Fruit fly (Drosophila melanogaster) whole organism, pupa: Measurements from ENCODE around the gene Nt5a.

ENCODE experiments used
- CG10348 ChIP-seq: fragments of 200-800 bp; sonication (Bioruptor generic); IDR thresholded peaks from 2 replicates; pipeline ENCODE4 v1.3.6; 2022; ENCODE audit warnings: missing biosample characterization, missing genetic modification characterization
- CG12605 ChIP-seq: fragments of 200-800 bp; sonication (Bioruptor generic); IDR thresholded peaks from 2 replicates; pipeline ENCODE4 v1.3.6; 2022; ENCODE audit warnings: missing biosample characterization, missing genetic modification characterization
- CG13204 ChIP-seq: fragments of 200-800 bp; sonication (Bioruptor generic); optimal IDR thresholded peaks from 2 replicates; lab custom pipeline; 2018; ENCODE audit warnings: missing biosample characterization, mild to moderate bottlenecking, missing genetic modification characterization, moderate library complexity
- CG14655 ChIP-seq: fragments of 200-800 bp; sonication (Bioruptor generic); optimal IDR thresholded peaks from 3 replicates; lab custom pipeline; 2017; ENCODE audit warnings: mild to moderate bottlenecking, missing biosample characterization, missing genetic modification reagents, missing genetic modification characterization
- CG15710 ChIP-seq: fragments of 200-800 bp; sonication (Bioruptor generic); optimal IDR thresholded peaks from 2 replicates; lab custom pipeline; 2018; ENCODE audit warnings: missing biosample characterization, mild to moderate bottlenecking, missing genetic modification characterization, moderate library complexity
- CG17806 ChIP-seq: fragments of 200-800 bp; sonication (Bioruptor generic); optimal IDR thresholded peaks from 2 replicates; lab custom pipeline; 2018; ENCODE audit warnings: missing biosample characterization, mild to moderate bottlenecking, missing genetic modification characterization, moderate library complexity
- CG32121 ChIP-seq: fragments of 200-800 bp; sonication (Bioruptor generic); IDR thresholded peaks from 2 replicates; pipeline ENCODE4 v1.3.6; 2022; ENCODE audit warnings: missing biosample characterization, missing genetic modification characterization
- CG34367 ChIP-seq: fragments of 200-800 bp; sonication (Bioruptor generic); optimal IDR thresholded peaks from 2 replicates; lab custom pipeline; 2018; ENCODE audit warnings: missing biosample characterization, mild to moderate bottlenecking, missing genetic modification characterization
- CG4496 ChIP-seq: fragments of 200-800 bp; sonication (Bioruptor generic); IDR thresholded peaks from 3 replicates; pipeline ENCODE4 v1.3.6; 2022; ENCODE audit warnings: missing biosample characterization, missing genetic modification characterization
- CG8159 ChIP-seq: fragments of 200-800 bp; sonication (Bioruptor generic); optimal IDR thresholded peaks from 3 replicates; lab custom pipeline; 2018; ENCODE audit warnings: missing biosample characterization, mild to moderate bottlenecking, missing genetic modification characterization, moderate library complexity
- CG8301 ChIP-seq: fragments of 200-800 bp; sonication (Bioruptor generic); optimal IDR thresholded peaks from 2 replicates; lab custom pipeline; 2018; ENCODE audit warnings: missing biosample characterization, mild to moderate bottlenecking, missing genetic modification characterization
- CG9948 ChIP-seq: fragments of 200-800 bp; sonication (Bioruptor generic); optimal IDR thresholded peaks from 2 replicates; lab custom pipeline; 2018; ENCODE audit warnings: missing biosample characterization, mild to moderate bottlenecking, missing genetic modification characterization, moderate library complexity
- D1 ChIP-seq: fragments of 200-800 bp; sonication (Bioruptor generic); optimal IDR thresholded peaks from 2 replicates; lab custom pipeline; 2018; ENCODE audit warnings: missing biosample characterization, mild to moderate bottlenecking, missing genetic modification characterization, moderate library complexity
- EcR ChIP-seq: fragments of 200-800 bp; sonication (Bioruptor generic); optimal IDR thresholded peaks from 3 replicates; lab custom pipeline; 2019; ENCODE audit warnings: missing biosample characterization, missing genetic modification characterization, mild to moderate bottlenecking, moderate library complexity, missing genetic modification reagents
- Ets98B ChIP-seq: fragments of 200-800 bp; sonication (Bioruptor generic); IDR thresholded peaks from 2 replicates; pipeline ENCODE4 v1.3.6; 2022; ENCODE audit warnings: missing biosample characterization, missing genetic modification characterization
- Pif1A ChIP-seq: fragments of 200-800 bp; sonication (Bioruptor generic); optimal IDR thresholded peaks from 3 replicates; lab custom pipeline; 2016; ENCODE audit warnings: missing biosample characterization, missing genetic modification characterization
- Pif1B ChIP-seq: fragments of 200-800 bp; sonication (Bioruptor generic); optimal IDR thresholded peaks from 3 replicates; lab custom pipeline; 2016; ENCODE audit warnings: missing biosample characterization, missing genetic modification characterization
- Snoo ChIP-seq: fragments of 200-800 bp; sonication (Bioruptor generic); optimal IDR thresholded peaks from 3 replicates; lab custom pipeline; 2017; ENCODE audit warnings: missing biosample characterization, mild to moderate bottlenecking, missing genetic modification characterization, inconsistent platforms
- fd96Ca ChIP-seq: fragments of 200-800 bp; sonication (Bioruptor generic); IDR thresholded peaks from 3 replicates; pipeline ENCODE4 v1.3.6; 2022; ENCODE audit warnings: missing biosample characterization, missing genetic modification characterization
- gl ChIP-seq: fragments of 200-800 bp; sonication (Bioruptor generic); optimal IDR thresholded peaks from 2 replicates; lab custom pipeline; 2018; ENCODE audit warnings: missing biosample characterization, mild to moderate bottlenecking, missing genetic modification characterization
- rn ChIP-seq: fragments of 200-800 bp; sonication (Bioruptor generic); IDR thresholded peaks from 2 replicates; pipeline ENCODE4 v1.3.6; 2022; ENCODE audit warnings: missing biosample characterization, missing genetic modification characterization

Nt5a gene

DNA sequence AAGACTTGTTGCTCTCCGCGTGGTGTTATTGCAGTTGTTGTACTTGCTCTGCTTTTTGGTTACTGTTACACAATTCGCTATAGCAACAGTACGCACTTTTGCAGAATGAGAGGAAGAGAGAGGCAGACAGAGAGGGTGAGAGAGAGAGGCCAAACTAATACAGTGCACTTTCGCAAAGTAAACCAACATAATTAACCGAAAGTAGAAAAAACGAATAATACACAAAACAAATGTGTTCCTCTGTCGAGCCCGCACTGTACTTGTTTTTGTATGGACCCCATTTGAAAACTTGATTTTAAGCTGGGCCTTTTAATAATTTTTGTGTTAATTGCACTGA is 28.2 kb upstream of the Nt5a start:
- no peak for TF ChIP-seq D1
- TF ChIP-seq CG32121 (GFP tag; lab: Robert Waterston, UW): peak; percentile 82
- TF ChIP-seq CG12605 (GFP tag; lab: Robert Waterston, UW): peak; percentile 67
- TF ChIP-seq CG10348 (GFP tag; lab: Robert Waterston, UW): no peak
- TF ChIP-seq rn (GFP tag; lab: Robert Waterston, UW): peak; percentile 63; the same call in 1 of the 2 replicates
- peak; percentile 89 for TF ChIP-seq fd96Ca (GFP tag; lab: Robert Waterston, UW)
- TF ChIP-seq CG34367 (tag; lab: Kevin White, UChicago): no peak
- no peak for TF ChIP-seq EcR (GFP tag; lab: Kevin White, UChicago)
- no peak for TF ChIP-seq CG8159 (tag; lab: Kevin White, UChicago)
- no peak for TF ChIP-seq gl
- TF ChIP-seq CG4496 (GFP tag; lab: Robert Waterston, UW): peak; percentile 85
- no peak for TF ChIP-seq CG15710 (tag; lab: Kevin White, UChicago)
- TF ChIP-seq CG8301 (tag; lab: Kevin White, UChicago): peak; percentile 40
- peak; percentile 35 for TF ChIP-seq CG9948 (tag; lab: Kevin White, UChicago)
- no peak for TF ChIP-seq Snoo (tag; lab: Kevin White, UChicago)
- no peak for TF ChIP-seq CG13204
- TF ChIP-seq Ets98B (GFP tag; lab: Robert Waterston, UW): peak; percentile 91
- TF ChIP-seq Pif1B (GFP tag; lab: Kevin White, UChicago): peak; percentile 57
- TF ChIP-seq CG14655: no peak
- peak; percentile 72 for TF ChIP-seq Pif1A (GFP tag; lab: Kevin White, UChicago)
- TF ChIP-seq CG17806 (tag; lab: Kevin White, UChicago): peak; percentile 9

DNA sequence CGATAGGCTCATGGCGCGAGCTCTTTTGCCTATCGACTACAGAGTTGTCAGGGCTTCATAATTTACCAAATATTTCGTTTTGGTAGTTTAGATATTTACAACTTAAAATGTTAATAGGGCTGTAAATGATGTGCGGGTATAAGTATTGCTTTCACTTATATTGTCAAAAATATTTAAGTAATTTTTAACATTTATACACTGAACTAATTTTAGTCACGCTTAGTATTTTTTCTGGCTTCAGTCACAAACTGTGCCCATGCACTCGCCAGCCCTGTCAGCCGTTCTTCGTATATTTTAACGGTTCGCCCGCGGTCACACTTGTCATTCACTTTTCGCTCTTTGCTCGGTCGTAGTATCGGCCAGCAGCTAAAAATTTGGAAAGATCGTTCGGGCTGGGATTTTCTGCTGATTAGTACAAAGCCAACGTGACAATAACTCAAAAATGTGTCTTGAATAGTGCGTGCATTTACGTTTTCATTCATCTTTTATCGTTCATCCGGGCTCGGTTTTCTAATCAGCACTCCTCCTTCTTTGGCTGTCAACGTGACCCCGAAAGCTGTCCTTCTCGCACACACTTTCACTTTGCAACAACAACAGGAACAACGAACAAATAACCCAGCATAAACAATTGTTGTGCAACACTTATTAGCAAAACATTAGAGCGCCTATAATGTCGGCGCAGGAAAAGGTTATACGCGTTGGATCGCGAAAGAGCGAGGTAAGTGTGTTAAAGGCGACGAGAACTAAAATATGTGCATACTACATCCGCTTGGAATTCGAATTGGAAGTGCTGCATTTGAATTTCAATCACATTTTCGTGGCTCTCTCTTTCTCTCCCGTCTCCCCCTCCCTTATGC is 27.6 kb upstream of the Nt5a start, which contains the start of the genes Hmbs and CG2211:
Hmbs (plus strand) TSS at position 319 of the 857 bp plus-strand sequence.
CG2211 (minus strand) TSS at position 789 of the 857 bp plus-strand sequence.
- peak; percentile 60 for TF ChIP-seq CG32121 (GFP tag; lab: Robert Waterston, UW)
- TF ChIP-seq gl: peak; percentile 24
- TF ChIP-seq CG4496 (GFP tag; lab: Robert Waterston, UW): peak; percentile 85
- peak; percentile 77 for TF ChIP-seq CG17806 (tag; lab: Kevin White, UChicago)
- TF ChIP-seq CG10348 (GFP tag; lab: Robert Waterston, UW): peak; percentile 38; the same call in 1 of the 2 replicates
- no peak for TF ChIP-seq D1
- no peak for TF ChIP-seq CG14655
- TF ChIP-seq Ets98B (GFP tag; lab: Robert Waterston, UW): peak; percentile 77
- TF ChIP-seq CG9948 (tag; lab: Kevin White, UChicago): peak; percentile 64
- TF ChIP-seq CG34367 (tag; lab: Kevin White, UChicago): peak; percentile 40
- TF ChIP-seq Pif1B (GFP tag; lab: Kevin White, UChicago): no peak
- peak; percentile 77 for TF ChIP-seq fd96Ca (GFP tag; lab: Robert Waterston, UW)
- TF ChIP-seq Snoo (tag; lab: Kevin White, UChicago): peak; percentile 73
- peak; percentile 53 for TF ChIP-seq EcR (GFP tag; lab: Kevin White, UChicago)
- 0 out of 2 replicates have a peak, but pooled peaks have one; percentile 9 for TF ChIP-seq rn (GFP tag; lab: Robert Waterston, UW)
- TF ChIP-seq CG8301 (tag; lab: Kevin White, UChicago): no peak
- TF ChIP-seq CG15710 (tag; lab: Kevin White, UChicago): peak; percentile 74

DNA sequence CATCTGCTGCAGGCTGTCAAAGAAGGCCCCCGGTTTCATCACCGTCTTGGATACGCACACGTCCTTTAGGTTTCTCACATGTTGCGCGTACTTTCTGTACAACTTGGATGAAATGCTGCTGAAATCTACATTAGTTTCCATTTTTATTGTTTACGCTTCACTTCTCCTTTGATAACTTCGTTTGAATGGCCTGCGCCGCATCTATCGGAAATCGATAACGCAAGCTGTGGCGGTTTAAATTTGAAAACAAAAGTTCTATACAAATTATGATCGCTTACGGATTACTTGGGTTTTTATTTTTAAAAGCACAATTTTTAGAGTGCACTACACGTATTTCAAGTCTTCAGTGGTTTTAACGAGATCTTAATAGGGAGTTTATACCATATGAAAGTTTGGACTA is 25.8 kb upstream of the Nt5a start, which contains the start of gene msd5:
msd5 (minus strand) TSS at position 174 of the 400 bp plus-strand sequence.
- no peak for TF ChIP-seq CG9948 (tag; lab: Kevin White, UChicago)
- no peak for TF ChIP-seq CG12605 (GFP tag; lab: Robert Waterston, UW)
- TF ChIP-seq CG32121 (GFP tag; lab: Robert Waterston, UW): no peak
- TF ChIP-seq CG10348 (GFP tag; lab: Robert Waterston, UW): no peak
- no peak for TF ChIP-seq Pif1B (GFP tag; lab: Kevin White, UChicago)
- no peak for TF ChIP-seq Ets98B (GFP tag; lab: Robert Waterston, UW)
- no peak for TF ChIP-seq Pif1A (GFP tag; lab: Kevin White, UChicago)
- no peak for TF ChIP-seq rn (GFP tag; lab: Robert Waterston, UW)
- no peak for TF ChIP-seq CG17806 (tag; lab: Kevin White, UChicago)
- TF ChIP-seq D1: no peak
- no peak for TF ChIP-seq gl
- no peak for TF ChIP-seq CG8301 (tag; lab: Kevin White, UChicago)
- TF ChIP-seq CG4496 (GFP tag; lab: Robert Waterston, UW): no peak
- TF ChIP-seq fd96Ca (GFP tag; lab: Robert Waterston, UW): no peak

DNA sequence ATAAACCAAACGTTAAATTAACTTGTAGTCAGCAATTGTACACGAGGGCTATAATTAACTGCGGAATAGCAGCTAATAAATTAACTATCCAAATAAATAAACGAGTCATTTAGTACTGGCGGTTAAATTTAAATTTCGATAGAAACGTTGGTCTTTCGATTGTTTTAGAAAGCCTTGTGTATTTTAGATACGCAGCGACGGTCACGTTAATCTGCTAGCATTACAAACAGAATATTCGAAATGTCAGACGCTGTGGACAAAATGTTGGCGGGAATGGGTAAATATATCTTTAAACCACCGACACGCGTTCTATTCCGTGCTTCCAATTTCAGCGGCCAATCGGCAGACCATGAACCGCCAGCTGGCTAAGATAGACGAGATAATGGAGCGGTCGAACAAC is 24.3 kb upstream of the Nt5a start, which contains the start of gene msd1:
msd1 (plus strand) TSS at position 203 of the 400 bp plus-strand sequence.
- TF ChIP-seq CG12605 (GFP tag; lab: Robert Waterston, UW) (no peak), CG10348 (GFP tag; lab: Robert Waterston, UW) (no peak), Ets98B (GFP tag; lab: Robert Waterston, UW) (no peak), gl (no peak), CG8159 (tag; lab: Kevin White, UChicago) (no peak), CG14655 (no peak), CG15710 (tag; lab: Kevin White, UChicago) (no peak), fd96Ca (GFP tag; lab: Robert Waterston, UW) (no peak), CG9948 (tag; lab: Kevin White, UChicago) (no peak), CG32121 (GFP tag; lab: Robert Waterston, UW) (no peak), Pif1A (GFP tag; lab: Kevin White, UChicago) (no peak), CG8301 (tag; lab: Kevin White, UChicago) (no peak), D1 (no peak), Snoo (tag; lab: Kevin White, UChicago) (no peak), CG13204 (no peak)
